Fruit fly (Drosophila melanogaster): ENCODE measurements around the gene CG45690.

dm6 chr2L:10647720-10648349 lies 10.2 kb upstream of the CG45690 start:
- TF ChIP-seq CG10348 (GFP tag; IDR thresholded peaks at IDR 0.05) (no peak), Pif1B (GFP tag; optimal IDR thresholded peaks at IDR 0.05) (no peak), CG9948 (tag; optimal IDR thresholded peaks at IDR 0.05) (no peak), CG34367 (tag; optimal IDR thresholded peaks at IDR 0.05) (no peak), D1 (tag; optimal IDR thresholded peaks at IDR 0.05) (no peak), CG4496 (GFP tag; IDR thresholded peaks at IDR 0.05) (no peak), EcR (GFP tag; optimal IDR thresholded peaks at IDR 0.05) (no peak)

Data from whole organism, pupa.